Worm (Caenorhabditis elegans) whole organism, young adult: ENCODE results near the gene nck-1.
A peak's percentile ranks its signal among the peaks of the same experiment; 100 is the strongest.

Experiments
- C17E4.6 ChIP-seq: fragments of 200-800 bp; sonication (Bioruptor generic); IDR thresholded peaks from 2 replicates; pipeline ENCODE4 v1.3.6; 2022; ENCODE audit warnings: missing genetic modification reagents, missing genetic modification characterization, missing compliant biosample characterization
- K11D2.4 ChIP-seq: fragments of 200-800 bp; sonication (Bioruptor generic); IDR thresholded peaks from 2 replicates; pipeline ENCODE4 v1.3.6; 2022; ENCODE audit warnings: missing genetic modification reagents, missing genetic modification characterization, missing compliant biosample characterization
- ama-1 ChIP-seq, 3 experiments: fragments of 150-350 bp in 1 of 3; sonication (generic microtip) in 2 of 3; optimal IDR thresholded peaks; 2 replicates each; lab custom pipeline; 2014 to 2018; ENCODE audit warnings: missing biosample characterization in 2 of 3, missing genetic modification characterization in 2 of 3, missing genetic modification reagents in 2 of 3
- athp-1 ChIP-seq: sonication (generic microtip); optimal IDR thresholded peaks from 2 replicates; lab custom pipeline; 2017; ENCODE audit warnings: mild to moderate bottlenecking, missing genetic modification characterization, missing compliant biosample characterization
- cebp-1 ChIP-seq, 2 experiments: fragments of 200-800 bp in 1 of 2; sonication (Bioruptor generic) in 1 of 2; sonication (generic microtip) in 1 of 2; IDR thresholded peaks in 1 of 2; optimal IDR thresholded peaks in 1 of 2; 2 replicates each; pipeline versions ENCODE4 v1.3.6 to Lab custom; 2017 to 2022; ENCODE audit warnings: missing compliant biosample characterization in 2 of 2, missing genetic modification characterization in 2 of 2, mild to moderate bottlenecking in 1 of 2, missing genetic modification reagents in 1 of 2, moderate library complexity in 1 of 2
- dox-1 ChIP-seq: fragments of 200-800 bp; sonication (Bioruptor generic); IDR thresholded peaks from 2 replicates; pipeline ENCODE4 v1.3.6; 2022; ENCODE audit warnings: missing genetic modification reagents, missing genetic modification characterization, missing compliant biosample characterization
- efl-1 ChIP-seq: fragments of 150-350 bp; optimal IDR thresholded peaks from 2 replicates; lab custom pipeline; 2014; ENCODE audit warnings: missing biosample characterization, missing genetic modification reagents, missing genetic modification characterization
- hrde-1 ChIP-seq: sonication (generic microtip); optimal IDR thresholded peaks from 2 replicates; lab custom pipeline; 2016; ENCODE audit warnings: missing genetic modification characterization, mild to moderate bottlenecking, missing compliant biosample characterization, moderate library complexity, missing genotype, missing genetic modification reagents, borderline replicate concordance
- mcd-1 ChIP-seq: fragments of 200-800 bp; sonication (Bioruptor generic); IDR thresholded peaks from 2 replicates; pipeline ENCODE4 v1.3.6; 2022; ENCODE audit warnings: missing genetic modification reagents, missing genetic modification characterization, missing compliant biosample characterization
- nfya-2 ChIP-seq: fragments of 200-800 bp; sonication (Bioruptor generic); IDR thresholded peaks from 2 replicates; pipeline ENCODE4 v1.3.6; 2022; ENCODE audit warnings: missing genetic modification reagents, missing genetic modification characterization, missing compliant biosample characterization
- snpc-4 ChIP-seq, 5 experiments: fragments of 150-350 bp in 1 of 5; sonication (generic microtip) in 4 of 5; optimal IDR thresholded peaks; 2 replicates each; lab custom pipeline; 2014 to 2018; ENCODE audit warnings: missing genetic modification characterization in 5 of 5, missing biosample characterization in 3 of 5, antibody characterized with exemption in 2 of 5, mild to moderate bottlenecking in 2 of 5, missing compliant biosample characterization in 2 of 5, missing genotype in 2 of 5, moderate library complexity in 2 of 5, missing genetic modification reagents in 1 of 5
- somi-1 ChIP-seq: fragments of 200-800 bp; sonication (Bioruptor generic); optimal IDR thresholded peaks from 2 replicates; lab custom pipeline; 2018; ENCODE audit warnings: mild to moderate bottlenecking, missing genetic modification characterization, missing compliant biosample characterization
- unc-62 ChIP-seq: fragments of 150-350 bp; optimal IDR thresholded peaks from 2 replicates; lab custom pipeline; 2014; ENCODE audit warnings: missing biosample characterization, missing genetic modification reagents, missing genetic modification characterization

ce11 chrX:4142202-4142601, 11.0 kb downstream of the nck-1 start:
- no peak for TF ChIP-seq athp-1 (tag; lab: Kevin White, UChicago)
- TF ChIP-seq C17E4.6 (GFP tag; lab: Robert Waterston, UW): no peak
- no peak for TF ChIP-seq hrde-1 (tag; lab: Kevin White, UChicago)
- no peak for TF ChIP-seq nfya-2 (GFP tag; lab: Robert Waterston, UW)
- TF ChIP-seq K11D2.4 (GFP tag; lab: Robert Waterston, UW): peak; percentile 86
- TF ChIP-seq unc-62 (GFP tag; lab: Kevin White, UChicago): no peak
- TF ChIP-seq somi-1: peak; percentile 92
- peak; percentile 36; the same call in 1 of the 2 replicates for TF ChIP-seq mcd-1 (GFP tag; lab: Robert Waterston, UW)
- peak; percentile 90 for TF ChIP-seq cebp-1 (GFP tag; IDR thresholded peaks at IDR 0.05; lab: Robert Waterston, UW)
- peak; percentile 98 for TF ChIP-seq cebp-1 (tag; optimal IDR thresholded peaks at IDR 0.05; lab: Kevin White, UChicago)
- no peak for TF ChIP-seq ama-1 (optimal IDR thresholded peaks at IDR 0.05; lab: Kevin White, UChicago)
- peak in 1 of 2 experiments; percentile 52 for TF ChIP-seq ama-1 (GFP tag; optimal IDR thresholded peaks at IDR 0.05; lab: Kevin White, UChicago)
- peak; percentile 71 for TF ChIP-seq dox-1 (GFP tag; lab: Robert Waterston, UW)
- no peak for TF ChIP-seq efl-1 (GFP tag; lab: Kevin White, UChicago)
- no peak for TF ChIP-seq snpc-4 (GFP tag; optimal IDR thresholded peaks at IDR 0.05; lab: Kevin White, UChicago)
- TF ChIP-seq snpc-4 (tag; optimal IDR thresholded peaks at IDR 0.05; lab: Kevin White, UChicago): peak in 2 of 4 experiments; percentile 49 to 57
